Fruit fly (Drosophila melanogaster) whole organism: Measurements from ENCODE around the gene CG8813.

ENCODE experiments used
- CG8478 ChIP-seq: fragments of >200 bp; optimal IDR thresholded peaks from 2 replicates; lab custom pipeline; 2018; ENCODE audit warnings: inconsistent platforms
- Dll ChIP-seq: fragments of >200 bp; optimal IDR thresholded peaks from 2 replicates; lab custom pipeline; 2017
- pan ChIP-seq: fragments of >200 bp; optimal IDR thresholded peaks from 2 replicates; lab custom pipeline; 2017
- psq ChIP-seq: fragments of >200 bp; optimal IDR thresholded peaks from 2 replicates; lab custom pipeline; 2017
- usp ChIP-seq: fragments of >200 bp; optimal IDR thresholded peaks from 2 replicates; lab custom pipeline; 2017; ENCODE audit warnings: missing biosample characterization, missing genetic modification characterization, mixed read lengths

dm6 chr2L:2907776-2908175 lies 38.3 kb downstream of the CG8813 start:
- no peak for TF ChIP-seq pan (lab: Kevin White, UChicago)
- no peak for TF ChIP-seq CG8478 (lab: Kevin White, UChicago)
- TF ChIP-seq psq (lab: Kevin White, UChicago) = no peak
- TF ChIP-seq Dll (lab: Kevin White, UChicago) = no peak
- TF ChIP-seq usp (GFP tag; lab: Kevin White, UChicago) = no peak
